Worm (Caenorhabditis elegans) whole organism, mixed stage, embryonic: Measurements from ENCODE around the gene gon-1.

Experiments used
- bed-3 ChIP-seq: fragments of 200-800 bp; sonication (Bioruptor generic); optimal IDR thresholded peaks from 3 replicates; lab custom pipeline; 2018; ENCODE audit warnings: mild to moderate bottlenecking, missing genetic modification characterization, moderate library complexity, missing compliant biosample characterization
- blmp-1 ChIP-seq: fragments of 150-350 bp; optimal IDR thresholded peaks from 2 replicates; lab custom pipeline; 2014; ENCODE audit warnings: missing biosample characterization, missing genetic modification characterization
- ceh-39 ChIP-seq: fragments of 150-350 bp; optimal IDR thresholded peaks from 2 replicates; lab custom pipeline; 2014; ENCODE audit warnings: missing biosample characterization, missing genetic modification characterization
- ceh-43 ChIP-seq: fragments of 200-800 bp; sonication (Bioruptor generic); optimal IDR thresholded peaks from 2 replicates; lab custom pipeline; 2018; ENCODE audit warnings: mild to moderate bottlenecking, missing genetic modification characterization, moderate library complexity, missing compliant biosample characterization
- ceh-83 ChIP-seq: fragments of 200-800 bp; sonication (Bioruptor generic); optimal IDR thresholded peaks from 2 replicates; lab custom pipeline; 2018; ENCODE audit warnings: mild to moderate bottlenecking, missing genetic modification characterization, missing compliant biosample characterization
- ces-1 ChIP-seq: fragments of 150-350 bp; optimal IDR thresholded peaks from 2 replicates; lab custom pipeline; 2014; ENCODE audit warnings: missing biosample characterization, missing genetic modification reagents, missing genetic modification characterization
- cnd-1 ChIP-seq: fragments of 200-800 bp; sonication (Bioruptor generic); optimal IDR thresholded peaks from 2 replicates; lab custom pipeline; 2018; ENCODE audit warnings: mild to moderate bottlenecking, missing genetic modification characterization, missing compliant biosample characterization
- drap-1 ChIP-seq: fragments of 200-800 bp; sonication (Bioruptor generic); optimal IDR thresholded peaks from 3 replicates; lab custom pipeline; 2018; ENCODE audit warnings: mild to moderate bottlenecking, missing genetic modification characterization, missing compliant biosample characterization
- elt-3 ChIP-seq: fragments of 150-350 bp; optimal IDR thresholded peaks from 2 replicates; lab custom pipeline; 2014; ENCODE audit warnings: missing biosample characterization, missing genetic modification characterization
- flh-1 ChIP-seq: fragments of 200-800 bp; sonication (Bioruptor generic); optimal IDR thresholded peaks from 2 replicates; lab custom pipeline; 2018; ENCODE audit warnings: mild to moderate bottlenecking, missing genetic modification characterization, moderate library complexity, missing compliant biosample characterization
- ham-2 ChIP-seq: fragments of 200-800 bp; sonication (Bioruptor generic); optimal IDR thresholded peaks from 2 replicates; lab custom pipeline; 2018; ENCODE audit warnings: mild to moderate bottlenecking, missing genetic modification characterization, missing compliant biosample characterization
- hlh-1 ChIP-seq: fragments of 150-350 bp; optimal IDR thresholded peaks from 2 replicates; lab custom pipeline; 2014; ENCODE audit warnings: missing biosample characterization, missing genetic modification reagents, missing genetic modification characterization
- lin-13 ChIP-seq: fragments of 150-350 bp; optimal IDR thresholded peaks from 2 replicates; lab custom pipeline; 2014; ENCODE audit warnings: missing biosample characterization, missing genetic modification characterization
- lin-32 ChIP-seq: fragments of 200-800 bp; sonication (Bioruptor generic); optimal IDR thresholded peaks from 2 replicates; lab custom pipeline; 2018; ENCODE audit warnings: mild to moderate bottlenecking, missing genetic modification characterization, missing compliant biosample characterization
- lsy-2 ChIP-seq: fragments of 150-350 bp; optimal IDR thresholded peaks from 2 replicates; lab custom pipeline; 2014; ENCODE audit warnings: missing biosample characterization, missing genetic modification characterization
- mab-5 ChIP-seq: fragments of 150-350 bp; optimal IDR thresholded peaks from 2 replicates; lab custom pipeline; 2014; ENCODE audit warnings: missing biosample characterization, missing genetic modification characterization
- mep-1 ChIP-seq: fragments of 150-350 bp; optimal IDR thresholded peaks from 2 replicates; lab custom pipeline; 2017; ENCODE audit warnings: missing biosample characterization, missing genetic modification reagents, missing genetic modification characterization, inconsistent platforms
- mls-2 ChIP-seq: sonication (generic microtip); optimal IDR thresholded peaks from 2 replicates; lab custom pipeline; 2016; ENCODE audit warnings: mild to moderate bottlenecking, missing genetic modification characterization, moderate library complexity, missing compliant biosample characterization
- nhr-12 ChIP-seq: fragments of 150-350 bp; optimal IDR thresholded peaks from 2 replicates; lab custom pipeline; 2014; ENCODE audit warnings: missing biosample characterization, missing genetic modification characterization
- nhr-2 ChIP-seq: fragments of 150-350 bp; optimal IDR thresholded peaks from 2 replicates; lab custom pipeline; 2014; ENCODE audit warnings: missing biosample characterization, missing genetic modification characterization
- nhr-237 ChIP-seq: fragments of 150-350 bp; optimal IDR thresholded peaks from 2 replicates; lab custom pipeline; 2014; ENCODE audit warnings: missing biosample characterization, missing genetic modification characterization
- nhr-28 ChIP-seq: fragments of 150-350 bp; optimal IDR thresholded peaks from 2 replicates; lab custom pipeline; 2014; ENCODE audit warnings: missing biosample characterization, missing genetic modification characterization
- pha-4 ChIP-seq: fragments of 150-350 bp; optimal IDR thresholded peaks from 2 replicates; lab custom pipeline; 2018; ENCODE audit warnings: missing biosample characterization, missing genetic modification reagents, missing genetic modification characterization
- sem-2 ChIP-seq: fragments of 200-800 bp; sonication (Bioruptor generic); optimal IDR thresholded peaks from 2 replicates; lab custom pipeline; 2018; ENCODE audit warnings: mild to moderate bottlenecking, missing genetic modification characterization, missing compliant biosample characterization
- snpc-4 ChIP-seq: fragments of 150-350 bp; optimal IDR thresholded peaks from 2 replicates; lab custom pipeline; 2014; ENCODE audit warnings: missing biosample characterization, missing genetic modification characterization
- sptf-1 ChIP-seq: sonication (generic microtip); optimal IDR thresholded peaks from 2 replicates; lab custom pipeline; 2017; ENCODE audit warnings: mild to moderate bottlenecking, missing genetic modification characterization, moderate library complexity, missing compliant biosample characterization
- tbx-8 ChIP-seq: fragments of 200-800 bp; sonication (Bioruptor generic); optimal IDR thresholded peaks from 2 replicates; lab custom pipeline; 2018; ENCODE audit warnings: mild to moderate bottlenecking, missing genetic modification characterization, moderate library complexity, missing compliant biosample characterization
- unc-120 ChIP-seq: sonication (generic microtip); optimal IDR thresholded peaks from 2 replicates; lab custom pipeline; 2017; ENCODE audit warnings: missing genetic modification characterization, missing compliant biosample characterization; ENCODE audit not compliant: poor library complexity, severe bottlenecking
- unc-39 ChIP-seq: fragments of 150-350 bp; optimal IDR thresholded peaks from 2 replicates; lab custom pipeline; 2014; ENCODE audit warnings: missing biosample characterization, missing genetic modification characterization
- unc-62 ChIP-seq: fragments of 150-350 bp; optimal IDR thresholded peaks from 2 replicates; lab custom pipeline; 2014; ENCODE audit warnings: missing biosample characterization, missing genetic modification reagents, missing genetic modification characterization
- zip-8 ChIP-seq: fragments of 150-350 bp; optimal IDR thresholded peaks from 2 replicates; lab custom pipeline; 2014; ENCODE audit warnings: missing biosample characterization, missing genetic modification characterization
- ztf-11 ChIP-seq: fragments of 150-350 bp; optimal IDR thresholded peaks from 2 replicates; lab custom pipeline; 2014; ENCODE audit warnings: missing biosample characterization, missing genetic modification characterization

gon-1 gene

ce11 chrIV:9943214-9943613 lies 10.0 kb downstream of the gon-1 start:
- TF ChIP-seq elt-3 (tag; lab: Kevin White, UChicago) (no peak), mls-2 (no peak), lsy-2 (tag; lab: Kevin White, UChicago) (no peak), hlh-1 (tag; lab: Kevin White, UChicago) (no peak), drap-1 (GFP tag; lab: Kevin White, UChicago) (no peak), unc-62 (GFP tag; lab: Kevin White, UChicago) (no peak), bed-3 (no peak), blmp-1 (tag; lab: Kevin White, UChicago) (no peak), ces-1 (GFP tag; lab: Kevin White, UChicago) (no peak), ceh-39 (no peak), unc-39 (no peak), mep-1 (tag; lab: Kevin White, UChicago) (no peak), lin-32 (GFP tag; lab: Kevin White, UChicago) (no peak), mab-5 (tag; lab: Kevin White, UChicago) (no peak), unc-120 (no peak)

ce11 chrIV:9933580-9933979 lies 19.7 kb downstream of the gon-1 start, which contains the start of gene spe-29:
Gene spe-29, plus strand, starts transcription at chrIV:9933880.
- no peak for TF ChIP-seq tbx-8
- TF ChIP-seq lsy-2 (tag; lab: Kevin White, UChicago): no peak
- TF ChIP-seq unc-120: no peak
- no peak for TF ChIP-seq pha-4 (tag; lab: Kevin White, UChicago)
- TF ChIP-seq lin-32 (GFP tag; lab: Kevin White, UChicago): no peak
- TF ChIP-seq, all 35 proteins: peak for 0

ce11 chrIV:9932055-9932454 lies 21.2 kb downstream of the gon-1 start, which contains the start of the genes trmt-10A and F25H8.2:
Gene trmt-10A, minus strand, starts transcription at chrIV:9932213.
Gene F25H8.2, plus strand, starts transcription at chrIV:9932235.
- TF ChIP-seq lsy-2 (tag; lab: Kevin White, UChicago) (peak; percentile 58), mls-2 (no peak), nhr-237 (tag; lab: Kevin White, UChicago) (peak; percentile 59)

ce11 chrIV:9928180-9928896 lies 24.9 kb downstream of the gon-1 start, which contains the start of gene dur-1:
Gene dur-1, minus strand, starts transcription at chrIV:9928230.
- TF ChIP-seq unc-120: peak; percentile 9
- no peak for TF ChIP-seq cnd-1
- TF ChIP-seq unc-62 (GFP tag; lab: Kevin White, UChicago): peak; percentile 75
- no peak for TF ChIP-seq nhr-2 (tag; lab: Kevin White, UChicago)

- TF ChIP-seq bed-3 (no peak), nhr-237 (tag; lab: Kevin White, UChicago) (no peak), pha-4 (tag; lab: Kevin White, UChicago) (no peak), nhr-2 (tag; lab: Kevin White, UChicago) (no peak), mls-2 (no peak), ceh-43 (GFP tag; lab: Kevin White, UChicago) (no peak), drap-1 (GFP tag; lab: Kevin White, UChicago) (no peak), nhr-12 (no peak), unc-39 (no peak), hlh-1 (tag; lab: Kevin White, UChicago) (no peak), cnd-1 (no peak), flh-1 (GFP tag; lab: Kevin White, UChicago) (no peak), lin-13 (tag; lab: Kevin White, UChicago) (no peak), elt-3 (tag; lab: Kevin White, UChicago) (no peak), ztf-11 (tag; lab: Kevin White, UChicago) (no peak), mep-1 (tag; lab: Kevin White, UChicago) (no peak), unc-120 (no peak)
These were observed 28.8 kb downstream of the gon-1 start for ce11 chrIV:9924419-9924818.

- no peak for TF ChIP-seq elt-3 (tag; lab: Kevin White, UChicago)
- no peak for TF ChIP-seq ztf-11 (tag; lab: Kevin White, UChicago)
- TF ChIP-seq ces-1 (GFP tag; lab: Kevin White, UChicago): no peak
- TF ChIP-seq snpc-4 (tag; lab: Kevin White, UChicago): no peak
- TF ChIP-seq sptf-1 (tag; lab: Kevin White, UChicago): no peak
- no peak for TF ChIP-seq mls-2
- no peak for TF ChIP-seq unc-62 (GFP tag; lab: Kevin White, UChicago)
- TF ChIP-seq lsy-2 (tag; lab: Kevin White, UChicago): no peak
- no peak for TF ChIP-seq ham-2 (GFP tag; lab: Kevin White, UChicago)
- no peak for TF ChIP-seq nhr-12
- no peak for TF ChIP-seq unc-39
- TF ChIP-seq sem-2 (GFP tag; lab: Kevin White, UChicago): no peak
- no peak for TF ChIP-seq nhr-28 (tag; lab: Kevin White, UChicago)
- TF ChIP-seq ceh-83 (GFP tag; lab: Kevin White, UChicago): no peak
- no peak for TF ChIP-seq nhr-2 (tag; lab: Kevin White, UChicago)
- TF ChIP-seq zip-8: no peak
- no peak for TF ChIP-seq tbx-8
These were observed 32.8 kb downstream of the gon-1 start for ce11 chrIV:9920426-9920825.
